Fruit fly (Drosophila melanogaster) whole organism, embryonic: ENCODE data around the gene CG6055.

ENCODE experiments used
- Ada2b ChIP-seq: fragments of 200-800 bp; sonication (Bioruptor generic); IDR thresholded peaks from 2 replicates; pipeline ENCODE4 v1.3.6; 2022; ENCODE audit warnings: missing biosample characterization, missing genetic modification characterization
- CG15269 ChIP-seq: fragments of 200-800 bp; sonication (Bioruptor generic); optimal IDR thresholded peaks from 2 replicates; lab custom pipeline; 2018; ENCODE audit warnings: missing biosample characterization, mild to moderate bottlenecking, missing genetic modification characterization, moderate library complexity
- CG2678 ChIP-seq: fragments of 200-800 bp; sonication (Bioruptor generic); optimal IDR thresholded peaks from 3 replicates; lab custom pipeline; 2019; ENCODE audit warnings: missing biosample characterization, mild to moderate bottlenecking, missing genetic modification characterization, moderate library complexity
- CG6654 ChIP-seq: fragments of 200-800 bp; sonication (Bioruptor generic); optimal IDR thresholded peaks from 2 replicates; lab custom pipeline; 2017; ENCODE audit warnings: missing biosample characterization, mild to moderate bottlenecking, missing genetic modification characterization
- Dref ChIP-seq: fragments of 200-800 bp; sonication (Bioruptor generic); IDR thresholded peaks from 2 replicates; pipeline ENCODE4 v1.3.6; 2022; ENCODE audit warnings: missing biosample characterization, missing genetic modification characterization
- Drgx ChIP-seq: fragments of 200-800 bp; sonication (Bioruptor generic); IDR thresholded peaks from 2 replicates; pipeline ENCODE4 v1.3.6; 2022; ENCODE audit warnings: missing biosample characterization, missing genetic modification characterization
- Pdp1 ChIP-seq, 2 experiments: fragments of 200-800 bp; sonication (Bioruptor generic); optimal IDR thresholded peaks; 3 replicates each; lab custom pipeline; 2016; ENCODE audit warnings: missing biosample characterization in 2 of 2, missing genetic modification characterization in 2 of 2, mild to moderate bottlenecking in 1 of 2, moderate library complexity in 1 of 2
- Rx ChIP-seq: fragments of 200-800 bp; sonication (Bioruptor generic); IDR thresholded peaks from 2 replicates; pipeline ENCODE4 v1.3.6; 2022; ENCODE audit warnings: missing biosample characterization, missing genetic modification characterization
- Sry-δ ChIP-seq: fragments of 200-800 bp; sonication (Bioruptor generic); optimal IDR thresholded peaks from 2 replicates; lab custom pipeline; 2016; ENCODE audit warnings: missing biosample characterization, missing genetic modification characterization
- Ssrp ChIP-seq: fragments of 200-800 bp; sonication (Bioruptor generic); optimal IDR thresholded peaks from 2 replicates; lab custom pipeline; 2018; ENCODE audit warnings: missing biosample characterization, mild to moderate bottlenecking, missing genetic modification characterization, moderate library complexity
- ara ChIP-seq: fragments of 200-800 bp; sonication (Bioruptor generic); IDR thresholded peaks from 2 replicates; pipeline ENCODE4 v1.3.6; 2022; ENCODE audit warnings: missing biosample characterization, missing genetic modification characterization
- chinmo ChIP-seq: fragments of 200-800 bp; sonication (Bioruptor generic); IDR thresholded peaks from 4 replicates; pipeline ENCODE4 v1.3.6; 2022; ENCODE audit warnings: missing biosample characterization, missing genetic modification characterization; ENCODE audit not compliant: partially characterized antibody
- gem ChIP-seq: fragments of 200-800 bp; sonication (Bioruptor generic); optimal IDR thresholded peaks from 2 replicates; lab custom pipeline; 2019; ENCODE audit warnings: missing biosample characterization, mild to moderate bottlenecking, missing genetic modification characterization, moderate library complexity
- klu ChIP-seq: fragments of 200-800 bp; sonication (Bioruptor generic); IDR thresholded peaks from 2 replicates; pipeline ENCODE4 v1.3.6; 2022; ENCODE audit warnings: missing biosample characterization, missing genetic modification characterization
- nom ChIP-seq: fragments of 200-800 bp; sonication (Bioruptor generic); optimal IDR thresholded peaks from 2 replicates; lab custom pipeline; 2017; ENCODE audit warnings: missing biosample characterization, missing genetic modification characterization, mild to moderate bottlenecking, moderate library complexity, missing genetic modification reagents
- sens ChIP-seq: fragments of 200-800 bp; sonication (Bioruptor generic); peaks from one replicate; lab custom pipeline; 2016; ENCODE audit warnings: missing biosample characterization, missing genetic modification characterization
- sug ChIP-seq: fragments of 200-800 bp; optimal IDR thresholded peaks from 2 replicates; lab custom pipeline; 2019; ENCODE audit warnings: missing biosample characterization, mild to moderate bottlenecking, missing genetic modification characterization, moderate library complexity

The CG6055 gene

DNA sequence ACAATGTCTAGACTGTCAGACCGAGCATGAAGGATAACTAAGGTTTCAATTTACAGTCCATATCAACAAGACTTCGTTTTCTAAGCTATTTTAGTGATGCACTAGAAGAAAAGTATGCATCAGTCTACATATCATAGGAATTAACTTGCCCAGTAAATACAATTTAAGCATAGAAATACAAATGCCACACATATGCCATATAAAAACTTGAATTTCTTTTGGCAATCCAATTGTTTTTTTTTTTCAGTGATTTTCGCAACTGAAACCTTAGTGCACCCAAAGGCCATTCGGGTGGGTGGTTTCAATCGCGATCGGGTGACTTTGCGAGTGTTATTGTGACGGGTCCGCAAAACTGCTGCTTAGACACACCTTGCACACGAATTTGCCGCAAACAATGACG is 54.2 kb downstream of the CG6055 start:
- TF ChIP-seq klu (GFP tag; lab: Robert Waterston, UW) = no peak
- peak; percentile 55 for TF ChIP-seq Drgx (GFP tag; lab: Robert Waterston, UW)
- TF ChIP-seq ara (GFP tag; lab: Robert Waterston, UW) = 0 out of 2 replicates have a peak, but pooled peaks have one; percentile 18

DNA sequence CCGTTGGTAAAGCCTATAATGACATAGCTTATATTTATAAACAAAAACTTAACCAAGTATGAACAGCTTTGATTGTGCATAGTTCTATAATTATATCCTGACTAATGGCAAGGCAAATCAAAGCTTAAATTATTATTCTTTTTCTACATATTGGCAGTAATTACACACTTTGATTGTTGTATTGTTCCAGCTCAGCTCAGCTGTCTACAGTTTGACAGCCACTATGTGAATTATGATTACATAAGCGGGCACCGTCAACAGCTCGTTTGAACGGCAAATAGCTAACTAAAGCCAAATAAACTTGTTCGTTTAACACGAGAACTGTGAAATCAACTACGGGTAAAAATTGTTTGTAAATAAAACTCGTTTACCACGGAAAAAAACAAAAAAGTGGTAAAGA is 55.3 kb downstream of the CG6055 start:
- TF ChIP-seq sens (GFP tag; lab: Kevin White, UChicago) (peak; percentile 62), CG6654 (peak; percentile 88), Dref (GFP tag; lab: Robert Waterston, UW) (no peak), Pdp1 (GFP tag; optimal IDR thresholded peaks at IDR 0.05; lab: Kevin White, UChicago) (peak in 1 of 2 experiments; percentile 92), chinmo (GFP tag; lab: Robert Waterston, UW) (0 out of 4 replicates have a peak, but pooled peaks have one; percentile 10), Rx (GFP tag; lab: Robert Waterston, UW) (no peak), CG2678 (peak; percentile 13), CG15269 (tag; lab: Kevin White, UChicago) (peak; percentile 32), Ada2b (GFP tag; lab: Robert Waterston, UW) (no peak), gem (tag; lab: Kevin White, UChicago) (peak; percentile 25), sug (peak; percentile 6), Sry-δ (GFP tag; lab: Kevin White, UChicago) (no peak), Ssrp (tag; lab: Kevin White, UChicago) (no peak), nom (GFP tag; lab: Kevin White, UChicago) (no peak)
